Fruit fly (Drosophila melanogaster): Measurements from ENCODE around the gene Cp190.

The Cp190 gene

dm6 chr3R:15243452-15243851 lies 31.6 kb downstream of the Cp190 start (continued):
- TF ChIP-seq CG10631 (GFP tag; optimal IDR thresholded peaks at IDR 0.05) = no peak
- TF ChIP-seq salr (GFP tag; optimal IDR thresholded peaks at IDR 0.05) = no peak
- TF ChIP-seq CG11762 (GFP tag; optimal IDR thresholded peaks at IDR 0.05; ENCODE audit: insufficient read depth) = no peak
- TF ChIP-seq Met (GFP tag; optimal IDR thresholded peaks at IDR 0.05) = peak; percentile 41
- no peak for TF ChIP-seq CG8119 (GFP tag; IDR thresholded peaks at IDR 0.05)
- no peak for TF ChIP-seq CG7368 (GFP tag; optimal IDR thresholded peaks at IDR 0.05)
- no peak for TF ChIP-seq CG31627 (GFP tag; optimal IDR thresholded peaks at IDR 0.05)

- TF ChIP-seq cyc (GFP tag; optimal IDR thresholded peaks at IDR 0.05) (no peak), vri (GFP tag; optimal IDR thresholded peaks at IDR 0.05) (peak; percentile 41), Eip75B (GFP tag; optimal IDR thresholded peaks at IDR 0.05) (no peak), Met (GFP tag; optimal IDR thresholded peaks at IDR 0.05) (no peak), esn (GFP tag; optimal IDR thresholded peaks at IDR 0.05) (no peak), CG7368 (GFP tag; optimal IDR thresholded peaks at IDR 0.05) (no peak), Sox15 (GFP tag; optimal IDR thresholded peaks at IDR 0.05) (no peak), dac (GFP tag; optimal IDR thresholded peaks at IDR 0.05) (no peak)
These were observed 32.0 kb downstream of the Cp190 start for dm6 chr3R:15243046-15243356.

DNA sequence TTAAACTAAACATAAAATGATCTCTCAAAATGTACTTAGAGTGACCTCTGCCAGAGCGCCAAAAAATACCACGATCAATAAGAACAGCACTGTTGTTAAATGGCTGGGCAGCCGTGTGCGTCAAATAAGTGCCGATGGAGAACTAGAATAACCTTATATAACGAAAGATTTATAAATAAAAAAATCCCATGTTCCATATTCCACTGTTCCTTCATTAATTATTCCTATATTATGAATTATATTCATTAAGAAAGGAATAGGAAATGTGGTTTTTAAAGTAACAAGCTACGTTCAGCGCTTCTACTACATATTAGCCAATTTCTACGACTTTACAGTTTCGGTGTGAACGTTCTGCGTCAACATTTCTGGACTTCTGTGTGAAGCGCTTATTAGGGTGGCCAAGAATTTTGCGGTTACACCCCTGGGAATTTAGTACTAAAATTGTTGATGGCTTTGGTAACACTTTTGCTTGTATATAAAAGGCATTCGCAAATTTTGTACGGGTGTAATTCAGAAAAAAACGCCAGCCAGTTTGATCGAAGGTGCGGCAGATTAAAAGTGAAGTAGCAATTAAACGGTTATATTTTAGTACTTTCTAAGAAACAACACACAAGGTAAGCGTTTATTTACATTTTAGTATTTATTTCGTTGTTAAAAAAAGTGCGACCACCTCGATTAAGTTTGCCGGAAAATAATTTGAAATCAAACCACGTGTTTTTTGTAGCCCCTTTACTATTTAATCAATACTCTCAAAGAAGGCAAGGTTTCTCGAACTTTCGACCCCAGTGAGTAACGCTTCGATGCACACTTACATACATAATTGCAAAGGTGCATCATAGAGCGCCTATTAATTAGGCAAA lies 32.6 kb downstream of the Cp190 start, which contains the start of the genes tefu and Hsc70-4:
Gene tefu, minus strand, starts transcription at position 51 of the 860 bp plus-strand sequence.
Gene Hsc70-4, plus strand, starts transcription at position 502 of the 860 bp plus-strand sequence.
- TF ChIP-seq CG3919 (GFP tag; optimal IDR thresholded peaks at IDR 0.05) = no peak
- TF ChIP-seq dsx (GFP tag; optimal IDR thresholded peaks at IDR 0.05; ENCODE audit: poor library complexity, severe bottlenecking) = peak; percentile 38
- peak; percentile 82 for TF ChIP-seq CG10631 (GFP tag; optimal IDR thresholded peaks at IDR 0.05)
- TF ChIP-seq CG4318 (GFP tag; optimal IDR thresholded peaks at IDR 0.05) = peak; percentile 73
- TF ChIP-seq CG9139 (GFP tag; optimal IDR thresholded peaks at IDR 0.05) = no peak
- no peak for TF ChIP-seq vri (GFP tag; optimal IDR thresholded peaks at IDR 0.05)
- peak; percentile 33 for TF ChIP-seq dac (GFP tag; optimal IDR thresholded peaks at IDR 0.05)
- peak; percentile 42 for TF ChIP-seq fd59A (GFP tag; optimal IDR thresholded peaks at IDR 0.05)
- TF ChIP-seq net (GFP tag; optimal IDR thresholded peaks at IDR 0.05) = no peak
- no peak for TF ChIP-seq OdsH (GFP tag; optimal IDR thresholded peaks at IDR 0.05)
- TF ChIP-seq Eip93F (GFP tag; optimal IDR thresholded peaks at IDR 0.05) = peak; percentile 66
- TF ChIP-seq acj6 (GFP tag; optimal IDR thresholded peaks at IDR 0.05) = no peak
- TF ChIP-seq pdm3 (GFP tag; optimal IDR thresholded peaks at IDR 0.05) = no peak
- TF ChIP-seq eg (GFP tag; IDR thresholded peaks at IDR 0.05) = peak; percentile 81
- TF ChIP-seq CG34406 (GFP tag; optimal IDR thresholded peaks at IDR 0.05) = no peak
- TF ChIP-seq CG6792 (GFP tag; optimal IDR thresholded peaks at IDR 0.05) = peak; percentile 46
- TF ChIP-seq Gug (GFP tag; IDR thresholded peaks at IDR 0.05) = peak; percentile 72
- peak; percentile 71 for TF ChIP-seq svp (GFP tag)
- no peak for TF ChIP-seq CG6276 (GFP tag; optimal IDR thresholded peaks at IDR 0.05)
- no peak for TF ChIP-seq Ets96B (tag; optimal IDR thresholded peaks at IDR 0.05)
- no peak for TF ChIP-seq fkh (GFP tag; optimal IDR thresholded peaks at IDR 0.05)
- peak in 1 of 2 experiments; percentile 60 for TF ChIP-seq salr (GFP tag; optimal IDR thresholded peaks at IDR 0.05)
- no peak for TF ChIP-seq Sox14 (GFP tag; optimal IDR thresholded peaks at IDR 0.05)
- TF ChIP-seq Hr38 (GFP tag; optimal IDR thresholded peaks at IDR 0.05) = no peak
- TF ChIP-seq CG3032 (tag; optimal IDR thresholded peaks at IDR 0.05) = peak; percentile 85
- peak; percentile 67 for TF ChIP-seq CG11294 (GFP tag; IDR thresholded peaks at IDR 0.05)
- TF ChIP-seq CG11762 (GFP tag; optimal IDR thresholded peaks at IDR 0.05; ENCODE audit: insufficient read depth) = peak; percentile 31
- TF ChIP-seq lz (GFP tag; optimal IDR thresholded peaks at IDR 0.05) = peak; percentile 74
- TF ChIP-seq Met (GFP tag; optimal IDR thresholded peaks at IDR 0.05) = no peak
- TF ChIP-seq Hr39 (GFP tag; optimal IDR thresholded peaks at IDR 0.05) = peak; percentile 88
- TF ChIP-seq CG16779 (tag; optimal IDR thresholded peaks at IDR 0.05) = peak; percentile 6
- no peak for TF ChIP-seq CG32006 (GFP tag; optimal IDR thresholded peaks at IDR 0.05)
- TF ChIP-seq Ets21C (GFP tag; optimal IDR thresholded peaks at IDR 0.05) = peak; percentile 81
- TF ChIP-seq CG8319 (GFP tag; optimal IDR thresholded peaks at IDR 0.05) = peak; percentile 21
- TF ChIP-seq CG10669 (GFP tag; optimal IDR thresholded peaks at IDR 0.05) = no peak
- peak; percentile 81 for TF ChIP-seq Sox15 (GFP tag; optimal IDR thresholded peaks at IDR 0.05)
- peak; percentile 75; the same call in 2 of the 3 replicates for TF ChIP-seq CG6163 (GFP tag; IDR thresholded peaks at IDR 0.05)
- TF ChIP-seq achi (GFP tag; optimal IDR thresholded peaks at IDR 0.05) = no peak
- no peak for TF ChIP-seq spab (GFP tag; optimal IDR thresholded peaks at IDR 0.05)
- TF ChIP-seq CG15336 (GFP tag; IDR thresholded peaks at IDR 0.05) = no peak

Data from whole organism, prepupa.